Worm (Caenorhabditis elegans): ENCODE results near the gene F52D10.4.

ce11 chrX:11574167-11574566 lies 43.1 kb upstream of the F52D10.4 start:
- TF ChIP-seq flh-1 (GFP tag; optimal IDR thresholded peaks at IDR 0.05) = no peak
- TF ChIP-seq sptf-1 (tag; optimal IDR thresholded peaks at IDR 0.05) = no peak
- no peak for TF ChIP-seq snpc-4 (tag; optimal IDR thresholded peaks at IDR 0.05)
- no peak for TF ChIP-seq lsy-2 (tag; optimal IDR thresholded peaks at IDR 0.05)
- TF ChIP-seq unc-62 (GFP tag; optimal IDR thresholded peaks at IDR 0.05) = no peak
- TF ChIP-seq elt-1 (tag; optimal IDR thresholded peaks at IDR 0.05; ENCODE audit: borderline replicate concordance, insufficient read depth) = no peak
- no peak for TF ChIP-seq elt-3 (tag; optimal IDR thresholded peaks at IDR 0.05)
